Worm (Caenorhabditis elegans) whole organism, L4/young adult: ENCODE results near the gene C13A2.5.

ENCODE experiments used
- W03F9.2 ChIP-seq: fragments of 150-350 bp; optimal IDR thresholded peaks from 2 replicates; lab custom pipeline; 2014; ENCODE audit warnings: missing biosample characterization, missing genetic modification characterization
- dao-5 ChIP-seq: sonication (generic microtip); optimal IDR thresholded peaks from 2 replicates; lab custom pipeline; 2016; ENCODE audit warnings: missing genotype, missing genetic modification characterization, moderate library complexity, missing compliant biosample characterization
- him-1 ChIP-seq: sonication (generic microtip); optimal IDR thresholded peaks from 2 replicates; lab custom pipeline; 2016; ENCODE audit warnings: missing genotype, missing genetic modification reagents, missing genetic modification characterization, missing compliant biosample characterization

C13A2.5 gene

ce11 chrV:7326928-7327327, 51.3 kb downstream of the C13A2.5 start, which contains the start of gene F10G2.4:
Gene F10G2.4 (plus strand): TSS chrV:7327228.
- TF ChIP-seq him-1 (tag; lab: Kevin White, UChicago) (no peak), dao-5 (tag; lab: Kevin White, UChicago) (no peak), W03F9.2 (tag; lab: Kevin White, UChicago) (no peak)
